Fruit fly (Drosophila melanogaster) whole organism, embryonic: ENCODE results near the gene CG3149.
A peak's percentile ranks its signal among the peaks of the same experiment; 100 is the strongest.

ENCODE experiments used
- Aef1 ChIP-seq: fragments of 200-800 bp; sonication (Bioruptor generic); IDR thresholded peaks from 3 replicates; pipeline ENCODE4 v1.3.6; 2022; ENCODE audit warnings: missing biosample characterization, missing genetic modification characterization
- Bdp1 ChIP-seq: fragments of 200-800 bp; sonication (Bioruptor generic); optimal IDR thresholded peaks from 3 replicates; lab custom pipeline; 2016; ENCODE audit warnings: missing biosample characterization, missing genetic modification characterization
- CG12769 ChIP-seq: fragments of 200-800 bp; sonication (Bioruptor generic); optimal IDR thresholded peaks from 2 replicates; lab custom pipeline; 2019; ENCODE audit warnings: missing biosample characterization, mild to moderate bottlenecking, missing genetic modification characterization, moderate library complexity
- CG14860 ChIP-seq: fragments of 200-800 bp; sonication (Bioruptor generic); IDR thresholded peaks from 3 replicates; pipeline ENCODE4 v1.3.6; 2022; ENCODE audit warnings: missing biosample characterization, missing genetic modification characterization; ENCODE audit not compliant: partially characterized antibody
- CG15269 ChIP-seq: fragments of 200-800 bp; sonication (Bioruptor generic); optimal IDR thresholded peaks from 2 replicates; lab custom pipeline; 2018; ENCODE audit warnings: missing biosample characterization, mild to moderate bottlenecking, missing genetic modification characterization, moderate library complexity
- CG1529 ChIP-seq: fragments of 200-800 bp; sonication (Bioruptor generic); optimal IDR thresholded peaks from 3 replicates; lab custom pipeline; 2018; ENCODE audit warnings: missing biosample characterization, missing genetic modification characterization
- CG1792 ChIP-seq: fragments of 200-800 bp; sonication (Bioruptor generic); optimal IDR thresholded peaks from 2 replicates; lab custom pipeline; 2016; ENCODE audit warnings: missing biosample characterization, missing genetic modification characterization
- CG2116 ChIP-seq: fragments of 200-800 bp; sonication (Bioruptor generic); optimal IDR thresholded peaks from 3 replicates; lab custom pipeline; 2018; ENCODE audit warnings: missing biosample characterization, mild to moderate bottlenecking, missing genetic modification characterization
- CG30431 ChIP-seq: fragments of 200-800 bp; sonication (Bioruptor generic); optimal IDR thresholded peaks from 2 replicates; lab custom pipeline; 2017; ENCODE audit warnings: missing biosample characterization, missing genetic modification characterization
- CG31388 ChIP-seq: fragments of 200-800 bp; sonication (Bioruptor generic); optimal IDR thresholded peaks from 2 replicates; lab custom pipeline; 2016; ENCODE audit warnings: missing biosample characterization, missing genetic modification characterization
- CG34224 ChIP-seq: fragments of 200-800 bp; sonication (Bioruptor generic); IDR thresholded peaks from 3 replicates; pipeline ENCODE4 v1.3.6; 2022; ENCODE audit warnings: missing biosample characterization, missing genetic modification characterization; ENCODE audit not compliant: partially characterized antibody
- CG4360 ChIP-seq: fragments of 200-800 bp; sonication (Bioruptor generic); IDR thresholded peaks from 2 replicates; pipeline ENCODE4 v1.3.6; 2022; ENCODE audit warnings: missing biosample characterization, missing genetic modification characterization
- CG4730 ChIP-seq: fragments of 200-800 bp; sonication (Bioruptor generic); IDR thresholded peaks from 2 replicates; pipeline ENCODE4 v1.3.6; 2022; ENCODE audit warnings: missing biosample characterization, missing genetic modification characterization
- CG4820 ChIP-seq: fragments of 200-800 bp; sonication (Bioruptor generic); optimal IDR thresholded peaks from 3 replicates; lab custom pipeline; 2016; ENCODE audit warnings: missing biosample characterization, missing genetic modification characterization
- CG6175 ChIP-seq: fragments of 200-800 bp; sonication (Bioruptor generic); IDR thresholded peaks from 3 replicates; pipeline ENCODE4 v1.3.6; 2022; ENCODE audit warnings: missing biosample characterization, missing genetic modification characterization
- CG6272 ChIP-seq: fragments of 200-800 bp; sonication (Bioruptor generic); IDR thresholded peaks from 2 replicates; pipeline ENCODE4 v1.3.6; 2022; ENCODE audit warnings: missing biosample characterization, missing genetic modification characterization
- CG6791 ChIP-seq: fragments of 200-800 bp; sonication (Bioruptor generic); IDR thresholded peaks from 3 replicates; pipeline ENCODE4 v1.3.6; 2022; ENCODE audit warnings: missing biosample characterization, missing genetic modification characterization; ENCODE audit not compliant: partially characterized antibody
- CG6854 ChIP-seq: fragments of 200-800 bp; sonication (Bioruptor generic); optimal IDR thresholded peaks from 3 replicates; lab custom pipeline; 2017; ENCODE audit warnings: missing biosample characterization, mild to moderate bottlenecking, missing genetic modification characterization
- CG7928 ChIP-seq: fragments of 200-800 bp; sonication (Bioruptor generic); optimal IDR thresholded peaks from 2 replicates; lab custom pipeline; 2017; ENCODE audit warnings: missing biosample characterization, mild to moderate bottlenecking, missing genetic modification characterization
- CG8281 ChIP-seq: fragments of 200-800 bp; sonication (Bioruptor generic); optimal IDR thresholded peaks from 2 replicates; lab custom pipeline; 2018; ENCODE audit warnings: missing biosample characterization, mild to moderate bottlenecking, missing genetic modification characterization, moderate library complexity
- CG9932 ChIP-seq: fragments of 200-800 bp; sonication (Bioruptor generic); IDR thresholded peaks from 2 replicates; pipeline ENCODE4 v1.3.6; 2022; ENCODE audit warnings: missing biosample characterization, missing genetic modification characterization
- Chrac-16 ChIP-seq: fragments of 200-800 bp; sonication (Bioruptor generic); optimal IDR thresholded peaks from 3 replicates; lab custom pipeline; 2016; ENCODE audit warnings: missing biosample characterization, missing genetic modification characterization
- Dad ChIP-seq: fragments of 200-800 bp; sonication (Bioruptor generic); optimal IDR thresholded peaks from 3 replicates; lab custom pipeline; 2016; ENCODE audit warnings: missing biosample characterization, missing genetic modification characterization
- Deaf1 ChIP-seq: fragments of 200-800 bp; optimal IDR thresholded peaks from 3 replicates; lab custom pipeline; 2019; ENCODE audit warnings: missing biosample characterization, mild to moderate bottlenecking, missing genetic modification characterization, moderate library complexity
- Dll ChIP-seq: fragments of 200-800 bp; sonication (Bioruptor generic); IDR thresholded peaks from 4 replicates; pipeline ENCODE4 v1.3.6; 2022; ENCODE audit warnings: missing biosample characterization, missing genetic modification characterization; ENCODE audit not compliant: partially characterized antibody
- ERR ChIP-seq: fragments of 200-800 bp; sonication (Bioruptor generic); optimal IDR thresholded peaks from 2 replicates; lab custom pipeline; 2016; ENCODE audit warnings: missing biosample characterization, missing genetic modification characterization
- Gug ChIP-seq: fragments of 200-800 bp; sonication (Bioruptor generic); IDR thresholded peaks from 4 replicates; pipeline ENCODE4 v1.3.6; 2022; ENCODE audit warnings: missing biosample characterization, missing genetic modification characterization
- HLH4C ChIP-seq: fragments of 200-800 bp; sonication (Bioruptor generic); IDR thresholded peaks from 3 replicates; pipeline ENCODE4 v1.3.6; 2022; ENCODE audit warnings: missing biosample characterization, missing genetic modification characterization; ENCODE audit not compliant: partially characterized antibody
- Hr51 ChIP-seq, 2 experiments: fragments of 200-800 bp; sonication (Bioruptor generic); optimal IDR thresholded peaks; 2 replicates in 1 of 2; 3 replicates in 1 of 2; lab custom pipeline; 2016 to 2018; ENCODE audit warnings: missing biosample characterization in 2 of 2, missing genetic modification characterization in 2 of 2, mild to moderate bottlenecking in 1 of 2, moderate library complexity in 1 of 2
- Med ChIP-seq: fragments of 200-800 bp; sonication (Bioruptor generic); peaks from one replicate; lab custom pipeline; 2016; ENCODE audit warnings: missing biosample characterization, missing genetic modification characterization, mild to moderate bottlenecking, inconsistent platforms, moderate library complexity
- Meics ChIP-seq: fragments of 200-800 bp; sonication (Bioruptor generic); optimal IDR thresholded peaks from 2 replicates; lab custom pipeline; 2017; ENCODE audit warnings: missing biosample characterization, mild to moderate bottlenecking, missing genetic modification characterization
- NFAT ChIP-seq: fragments of 200-800 bp; sonication (Bioruptor generic); IDR thresholded peaks from 2 replicates; pipeline ENCODE4 v1.3.6; 2022; ENCODE audit warnings: missing biosample characterization, missing genetic modification characterization
- NK7.1 ChIP-seq: fragments of 200-800 bp; sonication (Bioruptor generic); optimal IDR thresholded peaks from 3 replicates; lab custom pipeline; 2016; ENCODE audit warnings: missing biosample characterization, missing genetic modification characterization
- Sox100B ChIP-seq: fragments of 200-800 bp; sonication (Bioruptor generic); optimal IDR thresholded peaks from 3 replicates; lab custom pipeline; 2018; ENCODE audit warnings: missing biosample characterization, mild to moderate bottlenecking, missing genetic modification characterization
- Usf ChIP-seq: fragments of 200-800 bp; sonication (Bioruptor generic); optimal IDR thresholded peaks from 2 replicates; lab custom pipeline; 2017; ENCODE audit warnings: missing genotype, missing biosample characterization, missing genetic modification characterization
- dmrt99B ChIP-seq: fragments of 200-800 bp; sonication (Bioruptor generic); optimal IDR thresholded peaks from 2 replicates; lab custom pipeline; 2018; ENCODE audit warnings: missing biosample characterization, mild to moderate bottlenecking, missing genetic modification characterization, moderate library complexity
- emc ChIP-seq: fragments of 200-800 bp; sonication (Bioruptor generic); optimal IDR thresholded peaks from 2 replicates; lab custom pipeline; 2016; ENCODE audit warnings: missing biosample characterization, missing genetic modification characterization
- gem ChIP-seq: fragments of 200-800 bp; sonication (Bioruptor generic); optimal IDR thresholded peaks from 2 replicates; lab custom pipeline; 2019; ENCODE audit warnings: missing biosample characterization, mild to moderate bottlenecking, missing genetic modification characterization, moderate library complexity
- luna ChIP-seq: fragments of 200-800 bp; sonication (Bioruptor generic); optimal IDR thresholded peaks from 2 replicates; lab custom pipeline; 2016; ENCODE audit warnings: missing biosample characterization, missing genetic modification characterization
- nom ChIP-seq: fragments of 200-800 bp; sonication (Bioruptor generic); optimal IDR thresholded peaks from 2 replicates; lab custom pipeline; 2017; ENCODE audit warnings: missing biosample characterization, missing genetic modification characterization, mild to moderate bottlenecking, moderate library complexity, missing genetic modification reagents
- oc ChIP-seq: fragments of 200-800 bp; sonication (Bioruptor generic); optimal IDR thresholded peaks from 2 replicates; lab custom pipeline; 2018; ENCODE audit warnings: missing biosample characterization, mild to moderate bottlenecking, missing genetic modification characterization, moderate library complexity
- pho ChIP-seq: fragments of 200-800 bp; sonication (Bioruptor generic); optimal IDR thresholded peaks from 2 replicates; lab custom pipeline; 2016; ENCODE audit warnings: missing biosample characterization, missing genetic modification characterization
- pnt ChIP-seq: fragments of 200-800 bp; sonication (Bioruptor generic); optimal IDR thresholded peaks from 3 replicates; lab custom pipeline; 2016; ENCODE audit warnings: missing biosample characterization, missing genetic modification characterization
- ro ChIP-seq: fragments of 200-800 bp; sonication (Bioruptor generic); IDR thresholded peaks from 2 replicates; pipeline ENCODE4 v1.3.6; 2022; ENCODE audit warnings: missing biosample characterization, missing genetic modification characterization
- sd ChIP-seq: fragments of 200-800 bp; sonication (Bioruptor generic); optimal IDR thresholded peaks from 3 replicates; lab custom pipeline; 2018; ENCODE audit warnings: missing biosample characterization, mild to moderate bottlenecking, missing genetic modification characterization, moderate library complexity
- tio ChIP-seq: fragments of 200-800 bp; sonication (Bioruptor generic); optimal IDR thresholded peaks from 2 replicates; lab custom pipeline; 2017; ENCODE audit warnings: missing biosample characterization, missing genetic modification characterization, inconsistent platforms
- toy ChIP-seq: fragments of 200-800 bp; sonication (Bioruptor generic); IDR thresholded peaks from 2 replicates; pipeline ENCODE4 v1.3.6; 2022; ENCODE audit warnings: missing biosample characterization, missing genetic modification characterization
- vnd ChIP-seq: fragments of 200-800 bp; sonication (Bioruptor generic); IDR thresholded peaks from 3 replicates; pipeline ENCODE4 v1.3.6; 2022; ENCODE audit warnings: missing biosample characterization, missing genetic modification characterization; ENCODE audit not compliant: partially characterized antibody
- wek ChIP-seq: fragments of 200-800 bp; sonication (Bioruptor generic); optimal IDR thresholded peaks from 3 replicates; lab custom pipeline; 2018; ENCODE audit warnings: missing biosample characterization, mild to moderate bottlenecking, missing genetic modification characterization, moderate library complexity
- yki ChIP-seq: fragments of >200 bp; optimal IDR thresholded peaks from 3 replicates; lab custom pipeline; 2018
- zfh2 ChIP-seq: fragments of 200-800 bp; sonication (Bioruptor generic); optimal IDR thresholded peaks from 2 replicates; lab custom pipeline; 2016; ENCODE audit warnings: missing biosample characterization, missing genetic modification characterization

The CG3149 gene

dm6 chrX:5698087-5698727 lies 3.2 kb upstream of the CG3149 start, which contains the start of gene AdamTS-B (continued):
- TF ChIP-seq CG31388 (GFP tag; lab: Kevin White, UChicago) (no peak), wek (GFP tag; lab: Kevin White, UChicago) (no peak), CG6175 (no peak), pho (GFP tag; lab: Kevin White, UChicago) (no peak), CG12769 (tag; lab: Kevin White, UChicago) (no peak), CG14860 (no peak), oc (no peak), ERR (GFP tag; lab: Kevin White, UChicago) (no peak), CG8281 (tag; lab: Kevin White, UChicago) (peak; percentile 21), CG4820 (GFP tag; lab: Kevin White, UChicago) (no peak), Bdp1 (GFP tag; lab: Kevin White, UChicago) (no peak), CG4360 (GFP tag; lab: Robert Waterston, UW) (no peak), emc (GFP tag; lab: Kevin White, UChicago) (no peak), CG6272 (no peak), NFAT (GFP tag; lab: Robert Waterston, UW) (no peak), CG15269 (tag; lab: Kevin White, UChicago) (peak; percentile 64), Dll (GFP tag; lab: Robert Waterston, UW) (no peak), CG7928 (GFP tag; lab: Kevin White, UChicago) (no peak), CG30431 (GFP tag; lab: Kevin White, UChicago) (no peak), CG9932 (GFP tag; lab: Robert Waterston, UW) (peak; percentile 63), gem (tag; lab: Kevin White, UChicago) (peak; percentile 69), CG1792 (GFP tag; lab: Kevin White, UChicago) (no peak), pnt (GFP tag; lab: Kevin White, UChicago) (no peak), vnd (GFP tag; lab: Robert Waterston, UW) (no peak), CG6854 (GFP tag; lab: Kevin White, UChicago) (no peak), Aef1 (GFP tag; lab: Robert Waterston, UW) (no peak), tio (GFP tag; lab: Kevin White, UChicago) (peak; percentile 16), toy (no peak), sd (tag; lab: Kevin White, UChicago) (no peak), Chrac-16 (GFP tag; lab: Kevin White, UChicago) (peak; percentile 24), CG6791 (GFP tag; lab: Robert Waterston, UW) (no peak), Med (GFP tag; lab: Kevin White, UChicago) (peak; percentile 18), Hr51 (GFP tag; optimal IDR thresholded peaks at IDR 0.05; lab: Kevin White, UChicago) (peak in 1 of 2 experiments; percentile 65), luna (GFP tag; lab: Kevin White, UChicago) (no peak), Meics (GFP tag; lab: Kevin White, UChicago) (peak; percentile 62), CG2116 (GFP tag; lab: Kevin White, UChicago) (peak; percentile 21), CG34224 (GFP tag; lab: Robert Waterston, UW) (no peak), HLH4C (GFP tag; lab: Robert Waterston, UW) (no peak), nom (GFP tag; lab: Kevin White, UChicago) (peak; percentile 47), CG1529 (GFP tag; lab: Kevin White, UChicago) (no peak), Sox100B (peak; percentile 58), Deaf1 (tag; lab: Kevin White, UChicago) (no peak), dmrt99B (peak; percentile 65), ro (GFP tag; lab: Robert Waterston, UW) (no peak), Usf (GFP tag; lab: Kevin White, UChicago) (peak; percentile 17), yki (lab: Kevin White, UChicago) (no peak), Dad (no peak), NK7.1 (GFP tag; lab: Kevin White, UChicago) (no peak), zfh2 (GFP tag; lab: Kevin White, UChicago) (no peak), Gug (GFP tag; lab: Robert Waterston, UW) (no peak), CG4730 (GFP tag; lab: Robert Waterston, UW) (no peak)
